Worm (Caenorhabditis elegans): ENCODE measurements around the gene C03G6.17.

The C03G6.17 gene

DNA sequence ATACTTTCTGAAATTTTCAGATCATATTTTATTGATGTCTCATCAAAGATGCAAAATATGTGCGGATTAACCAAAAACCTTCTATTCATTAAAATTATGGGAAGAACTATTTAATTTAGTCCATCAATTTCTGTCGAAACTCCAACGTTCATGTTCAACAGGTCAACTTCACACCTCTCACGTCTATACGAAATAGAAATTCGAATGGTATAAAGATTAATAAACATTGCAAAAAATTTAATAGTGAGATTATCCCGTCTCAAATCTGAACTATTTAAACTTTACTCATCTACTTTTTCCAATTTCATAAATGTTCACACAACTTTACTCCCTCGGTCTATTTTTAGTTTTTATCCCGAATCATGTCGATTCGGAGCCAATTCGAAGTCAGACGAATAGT, 28.7 kb upstream of the C03G6.17 start, which contains the start of gene R13D7.2:
Gene R13D7.2, plus strand, starts transcription at position 301 of the 400 bp plus-strand sequence.
- TF ChIP-seq F37D6.2 (tag; optimal IDR thresholded peaks at IDR 0.05) (no peak), nhr-111 (GFP tag; optimal IDR thresholded peaks at IDR 0.05) (no peak), F49E8.2 (tag; optimal IDR thresholded peaks at IDR 0.05; ENCODE audit: borderline replicate concordance) (no peak), lin-39 (tag; optimal IDR thresholded peaks at IDR 0.05) (no peak), ceh-62 (tag; optimal IDR thresholded peaks at IDR 0.05) (no peak), lim-7 (GFP tag; IDR thresholded peaks at IDR 0.05) (no peak), mdt-29 (GFP tag; IDR thresholded peaks at IDR 0.05) (no peak), ceh-82 (tag; optimal IDR thresholded peaks at IDR 0.05) (no peak), T20F7.1 (GFP tag; optimal IDR thresholded peaks at IDR 0.05) (no peak)

DNA sequence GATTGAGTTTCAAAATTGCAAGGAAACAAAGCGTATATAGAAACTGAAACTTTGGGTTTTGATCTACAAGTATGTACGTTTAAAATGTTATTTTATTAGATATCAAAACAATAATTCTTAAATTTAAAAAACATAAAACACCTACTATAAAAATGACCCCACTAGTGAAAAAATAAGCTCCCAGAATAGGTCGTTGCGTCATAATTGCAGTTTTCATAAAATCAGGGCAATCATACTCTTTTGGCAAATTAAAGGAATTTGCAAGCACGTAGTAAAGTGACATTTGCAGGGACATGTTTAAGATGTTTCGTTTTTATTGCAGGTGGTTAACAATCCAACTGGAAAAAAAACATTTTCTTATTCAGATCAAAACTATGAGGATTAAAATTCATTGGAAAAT, 27.6 kb upstream of the C03G6.17 start, which contains the start of gene srt-6:
Gene srt-6, minus strand, starts transcription at position 295 of the 400 bp plus-strand sequence.
- no peak for TF ChIP-seq ces-1 (GFP tag; optimal IDR thresholded peaks at IDR 0.05)
- no peak for TF ChIP-seq ceh-62 (tag; optimal IDR thresholded peaks at IDR 0.05)
- TF ChIP-seq dmd-8 (GFP tag; IDR thresholded peaks at IDR 0.05), result no peak
- TF ChIP-seq zfp-2 (tag; optimal IDR thresholded peaks at IDR 0.05), result no peak
- no peak for TF ChIP-seq zip-11 (GFP tag; IDR thresholded peaks at IDR 0.05)
- no peak for TF ChIP-seq php-3 (GFP tag; IDR thresholded peaks at IDR 0.05)
- no peak for TF ChIP-seq lin-29 (GFP tag; IDR thresholded peaks at IDR 0.05)
- no peak for TF ChIP-seq nhr-25 (tag; optimal IDR thresholded peaks at IDR 0.05; ENCODE audit: borderline replicate concordance, insufficient read depth)
- TF ChIP-seq hmg-1.1 (GFP tag; IDR thresholded peaks at IDR 0.05), result no peak
- TF ChIP-seq mdt-29 (GFP tag; IDR thresholded peaks at IDR 0.05), result no peak

DNA sequence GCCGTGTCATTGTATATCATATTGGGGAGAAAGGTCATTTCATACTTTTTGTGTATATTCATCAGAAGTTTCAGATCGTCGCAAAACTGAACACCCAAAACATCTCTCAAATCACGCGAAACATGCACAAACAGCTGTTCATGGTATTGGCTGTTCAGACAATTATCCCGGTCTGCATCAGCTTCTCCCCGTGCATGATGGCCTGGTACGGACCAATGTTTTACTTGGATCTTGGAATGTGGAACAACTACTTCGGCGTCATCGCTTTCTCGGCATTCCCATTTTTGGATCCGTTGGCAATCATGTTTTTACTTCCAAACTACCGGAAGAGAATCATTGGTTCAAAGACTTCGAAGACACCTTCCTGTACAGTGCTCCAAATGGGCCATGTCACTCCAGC, 22.6 kb upstream of the C03G6.17 start:
- TF ChIP-seq ama-1 (optimal IDR thresholded peaks at IDR 0.05), result no peak
- peak in 1 of 2 experiments; percentile 92 for TF ChIP-seq unc-62 (GFP tag; optimal IDR thresholded peaks at IDR 0.05 in 1 of 2)
- TF ChIP-seq unc-62 (tag; optimal IDR thresholded peaks at IDR 0.05), result no peak
- no peak for TF ChIP-seq lim-7 (GFP tag; IDR thresholded peaks at IDR 0.05)
- TF ChIP-seq cey-2 (tag; optimal IDR thresholded peaks at IDR 0.05; ENCODE audit: borderline replicate concordance, insufficient read depth), result no peak
- TF ChIP-seq hif-1 (tag; optimal IDR thresholded peaks at IDR 0.05), result no peak

DNA sequence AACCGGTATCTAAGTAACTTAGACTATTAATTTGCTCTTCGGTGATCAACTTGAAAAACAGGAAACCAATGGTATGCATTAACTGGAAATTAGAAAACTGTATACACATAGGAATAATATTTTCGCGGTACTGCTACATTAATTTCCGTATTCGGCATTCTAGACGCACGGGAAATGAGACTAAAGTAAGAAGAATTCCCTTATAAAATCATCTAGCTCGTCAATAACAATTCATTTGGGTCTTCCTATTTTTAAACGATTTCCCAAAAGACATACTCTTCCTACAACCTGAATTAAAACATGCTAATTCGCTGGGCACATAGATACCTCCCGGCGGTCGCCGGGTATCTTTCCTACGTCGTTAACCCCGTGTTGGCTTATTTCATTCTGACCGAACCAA, 21.4 kb upstream of the C03G6.17 start, which contains the start of gene srj-13:
Gene srj-13, plus strand, starts transcription at position 301 of the 400 bp plus-strand sequence.
- no peak for TF ChIP-seq attf-4 (tag; optimal IDR thresholded peaks at IDR 0.05)
- peak; percentile 32 for TF ChIP-seq aha-1 (tag)
- TF ChIP-seq dmd-6 (GFP tag; IDR thresholded peaks at IDR 0.05), result no peak
- TF ChIP-seq mxl-3 (GFP tag; optimal IDR thresholded peaks at IDR 0.05), result no peak
- no peak for TF ChIP-seq rbr-2 (tag; optimal IDR thresholded peaks at IDR 0.05)
- TF ChIP-seq mdt-29 (GFP tag; IDR thresholded peaks at IDR 0.05), result no peak
- TF ChIP-seq lin-39 (tag; optimal IDR thresholded peaks at IDR 0.05), result no peak
- no peak for TF ChIP-seq daf-8 (GFP tag; IDR thresholded peaks at IDR 0.05)

DNA sequence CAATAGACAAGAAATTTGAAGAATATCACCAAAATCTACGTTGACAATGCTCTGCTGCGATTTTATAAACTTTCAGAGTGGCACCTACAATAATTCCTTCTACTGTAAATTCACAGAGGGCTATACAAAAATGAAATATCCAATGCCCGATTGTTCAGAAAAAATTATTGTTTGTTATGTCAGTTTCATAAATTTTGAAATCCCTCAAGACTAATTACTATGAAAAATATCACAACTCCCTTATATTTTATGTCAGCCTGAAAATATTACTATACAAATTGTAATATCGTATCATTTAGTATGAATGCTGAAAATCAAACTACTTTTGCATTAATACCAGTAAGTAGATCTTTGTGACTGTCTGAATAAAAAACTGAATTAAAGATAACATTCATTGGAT, 19.7 kb upstream of the C03G6.17 start, which contains the start of gene srx-60:
Gene srx-60, plus strand, starts transcription at position 301 of the 400 bp plus-strand sequence.
- TF ChIP-seq nhr-6 (tag; optimal IDR thresholded peaks at IDR 0.05), result no peak
- no peak for TF ChIP-seq nhr-102 (tag; optimal IDR thresholded peaks at IDR 0.05)
- no peak for TF ChIP-seq nhr-237 (tag; optimal IDR thresholded peaks at IDR 0.05)

DNA sequence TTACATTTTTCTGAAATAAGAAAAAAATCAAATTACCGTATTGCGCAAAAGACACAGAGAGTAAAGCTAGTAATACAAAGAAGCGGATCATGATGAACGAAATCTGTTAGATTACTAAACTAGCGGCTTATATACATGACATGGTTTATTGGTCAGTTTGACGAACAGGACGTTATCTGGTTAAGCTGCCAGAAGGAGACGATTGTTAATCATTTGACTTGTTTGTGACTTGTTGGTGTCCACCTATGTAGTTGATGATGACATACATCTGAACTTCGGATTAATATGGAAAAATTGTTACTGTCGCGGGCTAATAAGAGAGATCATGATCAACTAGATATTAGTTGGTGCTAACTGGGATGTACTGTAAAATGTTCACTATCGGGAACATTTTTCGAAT, 19.2 kb upstream of the C03G6.17 start, which contains the start of gene cnc-9:
Gene cnc-9, minus strand, starts transcription at position 101 of the 400 bp plus-strand sequence.
- TF ChIP-seq ceh-44 (GFP tag; IDR thresholded peaks at IDR 0.05) (no peak), madf-9 (GFP tag; conservative IDR thresholded peaks at IDR 0.05) (no peak), F49E8.2 (tag; optimal IDR thresholded peaks at IDR 0.05; ENCODE audit: borderline replicate concordance) (no peak), lin-29 (GFP tag; IDR thresholded peaks at IDR 0.05) (no peak), saeg-2 (GFP tag; IDR thresholded peaks at IDR 0.05) (no peak), egl-27 (tag; optimal IDR thresholded peaks at IDR 0.05) (no peak), ceh-32 (tag; optimal IDR thresholded peaks at IDR 0.05; ENCODE audit: poor library complexity) (no peak), lin-39 (tag; optimal IDR thresholded peaks at IDR 0.05) (no peak), Y75B8A.6 (GFP tag; IDR thresholded peaks at IDR 0.05) (no peak), ZK546.5 (tag; optimal IDR thresholded peaks at IDR 0.05) (no peak), zfp-3 (GFP tag; conservative IDR thresholded peaks at IDR 0.05) (no peak), rbr-2 (tag; optimal IDR thresholded peaks at IDR 0.05) (no peak), T26A8.4 (GFP tag; IDR thresholded peaks at IDR 0.05) (no peak), mdt-29 (GFP tag; IDR thresholded peaks at IDR 0.05) (no peak), nhr-111 (GFP tag; optimal IDR thresholded peaks at IDR 0.05) (no peak), egl-43 (GFP tag; IDR thresholded peaks at IDR 0.05) (no peak)

Measured in whole organism, L4 larva.